Fruit fly (Drosophila melanogaster): Measurements from ENCODE around the gene RtGEF.

The RtGEF gene

DNA sequence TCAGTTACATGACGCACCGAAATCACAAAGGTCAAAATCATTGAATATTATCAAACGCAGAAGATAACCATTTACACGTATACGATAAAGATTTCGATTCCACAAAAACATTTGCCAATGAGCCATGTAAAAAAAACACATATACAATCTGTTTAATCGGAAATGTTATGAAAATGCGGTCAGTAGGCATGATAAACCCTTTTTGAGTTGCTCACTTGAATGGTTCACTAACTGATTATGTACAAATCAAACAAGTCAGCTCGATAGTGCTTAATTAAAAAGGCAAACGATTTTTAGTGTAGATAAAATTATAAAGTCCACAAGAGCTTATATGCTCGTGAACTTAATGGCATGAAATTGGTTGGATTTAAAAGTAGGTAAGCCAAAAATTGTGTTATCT is 46.8 kb downstream of the RtGEF start:
- no peak for TF ChIP-seq fkh (GFP tag; optimal IDR thresholded peaks at IDR 0.05)
- no peak for TF ChIP-seq Sox14 (GFP tag; optimal IDR thresholded peaks at IDR 0.05)
- TF ChIP-seq Blimp-1 (GFP tag; optimal IDR thresholded peaks at IDR 0.05), result no peak
- no peak for TF ChIP-seq CG11902 (GFP tag; optimal IDR thresholded peaks at IDR 0.05)
- TF ChIP-seq CG8119 (GFP tag; IDR thresholded peaks at IDR 0.05), result no peak
- TF ChIP-seq Eip78C (GFP tag), result no peak
- TF ChIP-seq Ets96B (tag; optimal IDR thresholded peaks at IDR 0.05), result no peak
- no peak for TF ChIP-seq ss (GFP tag; optimal IDR thresholded peaks at IDR 0.05)
- no peak for TF ChIP-seq Lpt (GFP tag; optimal IDR thresholded peaks at IDR 0.05)
- no peak for TF ChIP-seq lz (GFP tag; optimal IDR thresholded peaks at IDR 0.05)
- no peak for TF ChIP-seq Eip93F (GFP tag; optimal IDR thresholded peaks at IDR 0.05)
- TF ChIP-seq CG32006 (GFP tag; optimal IDR thresholded peaks at IDR 0.05), result no peak
- TF ChIP-seq dsx (GFP tag; optimal IDR thresholded peaks at IDR 0.05; ENCODE audit: poor library complexity, severe bottlenecking), result no peak
- TF ChIP-seq OdsH (GFP tag; optimal IDR thresholded peaks at IDR 0.05), result no peak
- no peak for TF ChIP-seq Met (GFP tag; optimal IDR thresholded peaks at IDR 0.05)

DNA sequence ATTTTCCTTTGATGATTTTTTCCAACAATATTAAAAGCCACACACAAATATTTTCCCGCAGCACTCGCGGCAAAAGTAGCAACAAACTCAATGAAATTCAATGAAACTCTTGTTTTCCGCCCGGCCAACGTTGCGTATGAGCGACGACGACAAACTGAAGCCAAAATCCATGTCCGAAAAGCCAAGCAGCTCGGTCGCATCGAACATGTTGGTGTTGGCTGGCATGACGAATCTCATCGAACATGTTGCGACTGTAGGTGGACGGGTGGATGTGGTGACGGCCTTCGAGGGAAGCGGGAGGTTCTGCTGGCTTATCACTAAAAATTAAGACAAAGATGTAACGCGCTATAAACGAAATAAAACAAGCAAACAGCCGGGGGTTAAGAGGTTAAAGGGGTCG is 49.0 kb downstream of the RtGEF start:
- TF ChIP-seq CG6163 (GFP tag; IDR thresholded peaks at IDR 0.05), result 0 out of 3 replicates have a peak, but pooled peaks have one; percentile 32
- no peak for TF ChIP-seq acj6 (GFP tag; optimal IDR thresholded peaks at IDR 0.05)
- TF ChIP-seq CG7368 (GFP tag; optimal IDR thresholded peaks at IDR 0.05), result no peak
- TF ChIP-seq CG8632 (GFP tag; optimal IDR thresholded peaks at IDR 0.05), result no peak
- TF ChIP-seq Smox (GFP tag; optimal IDR thresholded peaks at IDR 0.05), result no peak
- no peak for TF ChIP-seq CG11902 (GFP tag; optimal IDR thresholded peaks at IDR 0.05)
- no peak for TF ChIP-seq CG3919 (GFP tag; optimal IDR thresholded peaks at IDR 0.05)
- no peak for TF ChIP-seq Ets96B (tag; optimal IDR thresholded peaks at IDR 0.05)
- no peak for TF ChIP-seq CG34406 (GFP tag; optimal IDR thresholded peaks at IDR 0.05)
- TF ChIP-seq dac (GFP tag; optimal IDR thresholded peaks at IDR 0.05), result no peak
- TF ChIP-seq Gug (GFP tag; IDR thresholded peaks at IDR 0.05), result no peak
- TF ChIP-seq Hr38 (GFP tag; optimal IDR thresholded peaks at IDR 0.05), result no peak
- no peak for TF ChIP-seq Ets21C (GFP tag; optimal IDR thresholded peaks at IDR 0.05)
- no peak for TF ChIP-seq esn (GFP tag; optimal IDR thresholded peaks at IDR 0.05)
- no peak for TF ChIP-seq lz (GFP tag; optimal IDR thresholded peaks at IDR 0.05)
- no peak for TF ChIP-seq CG8319 (GFP tag; optimal IDR thresholded peaks at IDR 0.05)
- peak; percentile 16 for TF ChIP-seq Eip78C (GFP tag)
- no peak for TF ChIP-seq cyc (GFP tag; optimal IDR thresholded peaks at IDR 0.05)
- TF ChIP-seq eg (GFP tag; IDR thresholded peaks at IDR 0.05), result no peak
- peak; percentile 60 for TF ChIP-seq Hr39 (GFP tag; optimal IDR thresholded peaks at IDR 0.05)
- TF ChIP-seq svp (GFP tag), result peak; percentile 96
- TF ChIP-seq pdm3 (GFP tag; optimal IDR thresholded peaks at IDR 0.05), result no peak
- no peak for TF ChIP-seq ss (GFP tag; optimal IDR thresholded peaks at IDR 0.05)

DNA sequence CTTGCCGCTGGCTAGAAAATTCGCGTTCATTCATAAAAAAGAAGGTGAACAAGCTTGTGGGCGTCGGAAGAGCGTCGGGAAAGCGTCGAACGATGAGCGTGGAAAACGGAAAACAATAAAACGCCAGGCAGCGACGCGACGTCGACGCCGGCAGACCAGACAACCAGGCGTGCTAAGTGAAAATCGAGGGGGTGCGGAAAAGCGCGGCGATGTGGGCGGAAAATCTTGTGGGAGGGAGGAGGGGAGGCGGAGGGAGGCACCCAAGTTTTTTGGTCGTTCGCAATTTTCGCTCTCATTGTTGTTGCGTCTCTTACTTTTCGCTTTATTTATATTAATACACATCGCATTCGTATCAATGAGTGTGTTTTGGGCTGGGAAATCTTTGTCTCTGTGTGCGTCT is 50.6 kb downstream of the RtGEF start:
- TF ChIP-seq CG8119 (GFP tag; IDR thresholded peaks at IDR 0.05) (no peak), svp (GFP tag) (no peak), topi (GFP tag; optimal IDR thresholded peaks at IDR 0.05) (no peak), pdm3 (GFP tag; optimal IDR thresholded peaks at IDR 0.05) (no peak), fd85E (GFP tag; optimal IDR thresholded peaks at IDR 0.05) (no peak), Hr39 (GFP tag; optimal IDR thresholded peaks at IDR 0.05) (no peak), ss (GFP tag; optimal IDR thresholded peaks at IDR 0.05) (no peak), fd59A (GFP tag; optimal IDR thresholded peaks at IDR 0.05) (no peak), CG4318 (GFP tag; optimal IDR thresholded peaks at IDR 0.05) (no peak)

DNA sequence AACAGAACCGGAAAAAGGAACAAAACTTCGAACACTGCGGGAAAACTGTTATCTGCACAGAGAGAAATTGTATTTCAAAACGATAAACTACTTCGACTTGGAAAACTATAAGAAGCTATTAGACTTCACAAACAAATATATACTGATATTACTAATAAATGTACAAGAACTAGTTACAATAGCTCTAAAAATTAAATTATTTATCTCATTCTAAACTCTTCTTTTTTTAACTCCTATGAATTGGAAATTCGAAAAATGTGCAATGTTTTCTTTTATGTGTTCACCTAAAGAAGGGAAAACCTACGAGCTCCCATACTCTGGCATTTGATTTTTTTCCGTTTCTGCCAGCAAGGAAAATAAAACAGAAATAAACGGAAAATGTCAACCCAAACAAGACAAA is 51.2 kb downstream of the RtGEF start:
- TF ChIP-seq Ets96B (tag; optimal IDR thresholded peaks at IDR 0.05) (no peak), CG32006 (GFP tag; optimal IDR thresholded peaks at IDR 0.05) (peak; percentile 32), Eip78C (GFP tag) (peak; percentile 52)

Measured in whole organism, prepupa.